Worm (Caenorhabditis elegans) whole organism, L4 larva: Measurements from ENCODE around the gene srh-167.

Experiments
- F10B5.3 ChIP-seq: sonication (generic microtip); optimal IDR thresholded peaks from 2 replicates; lab custom pipeline; 2016; ENCODE audit warnings: mild to moderate bottlenecking, missing genetic modification characterization, missing compliant biosample characterization
- F37D6.2 ChIP-seq: sonication (generic microtip); optimal IDR thresholded peaks from 2 replicates; lab custom pipeline; 2016; ENCODE audit warnings: mild to moderate bottlenecking, missing genetic modification characterization, missing compliant biosample characterization
- F44E2.7 ChIP-seq: fragments of 200-800 bp; sonication (Bioruptor generic); IDR thresholded peaks from 2 replicates; pipeline ENCODE4 v2.1.2; 2022; ENCODE audit warnings: missing genetic modification characterization, missing compliant biosample characterization
- R02D3.7 ChIP-seq: fragments of 150-350 bp; sonication (generic microtip); optimal IDR thresholded peaks from 3 replicates; lab custom pipeline; 2014; ENCODE audit warnings: missing biosample characterization, missing genetic modification characterization
- T26A8.4 ChIP-seq: fragments of 200-800 bp; sonication (Bioruptor generic); IDR thresholded peaks from 2 replicates; pipeline ENCODE4 v1.3.6; 2022; ENCODE audit warnings: missing genetic modification characterization, missing compliant biosample characterization
- Y105C5A.15 ChIP-seq: fragments of 200-800 bp; sonication (Bioruptor generic); IDR thresholded peaks from 2 replicates; pipeline ENCODE4 v1.3.6; 2022; ENCODE audit warnings: missing genetic modification characterization, missing compliant biosample characterization
- Y48G9A.11 ChIP-seq: fragments of 200-800 bp; sonication (Bioruptor generic); IDR thresholded peaks from 2 replicates; pipeline ENCODE4 v1.3.6; 2022; ENCODE audit warnings: missing genetic modification reagents, missing genetic modification characterization, missing compliant biosample characterization
- ZK546.5 ChIP-seq, 2 experiments: sonication (generic microtip); optimal IDR thresholded peaks; 2 replicates each; lab custom pipeline; 2017; ENCODE audit warnings: missing biosample characterization in 2 of 2, missing genetic modification characterization in 2 of 2
- ceh-20 ChIP-seq: fragments of 200-800 bp; sonication (Bioruptor generic); IDR thresholded peaks from 2 replicates; pipeline ENCODE4 v1.3.6; 2022; ENCODE audit warnings: missing genetic modification reagents, missing genetic modification characterization, missing compliant biosample characterization
- ceh-28 ChIP-seq: fragments of 150-350 bp; optimal IDR thresholded peaks from 2 replicates; lab custom pipeline; 2014; ENCODE audit warnings: missing biosample characterization, missing genetic modification reagents, missing genetic modification characterization
- ceh-32 ChIP-seq: sonication (generic microtip); optimal IDR thresholded peaks from 2 replicates; lab custom pipeline; 2016; ENCODE audit warnings: mild to moderate bottlenecking, missing genetic modification characterization, missing compliant biosample characterization; ENCODE audit not compliant: poor library complexity
- ceh-44 ChIP-seq: fragments of 200-800 bp; sonication (Bioruptor generic); IDR thresholded peaks from 2 replicates; pipeline ENCODE4 v1.3.6; 2022; ENCODE audit warnings: missing genetic modification reagents, missing genetic modification characterization, missing compliant biosample characterization
- ceh-62 ChIP-seq: sonication (generic microtip); optimal IDR thresholded peaks from 2 replicates; lab custom pipeline; 2017; ENCODE audit warnings: missing biosample characterization, missing genetic modification characterization
- cey-2 ChIP-seq: sonication (generic microtip); optimal IDR thresholded peaks from 3 replicates; lab custom pipeline; 2017; ENCODE audit warnings: missing genetic modification characterization, mild to moderate bottlenecking, missing compliant biosample characterization, antibody characterized with exemption, borderline replicate concordance; ENCODE audit not compliant: insufficient read depth
- daf-16 ChIP-seq, 3 experiments: sonication (generic microtip); optimal IDR thresholded peaks; 2 replicates each; lab custom pipeline; 2016 to 2017; ENCODE audit warnings: missing genetic modification characterization in 3 of 3, missing genetic modification reagents in 3 of 3, mild to moderate bottlenecking in 2 of 3, missing compliant biosample characterization in 2 of 3, missing biosample characterization in 1 of 3, moderate library complexity in 1 of 3
- daf-19 ChIP-seq: fragments of 200-800 bp; sonication (Bioruptor generic); conservative IDR thresholded peaks from 2 replicates; pipeline ENCODE4 v1.3.6; 2022; ENCODE audit warnings: missing genetic modification characterization, missing compliant biosample characterization
- daf-8 ChIP-seq: fragments of 200-800 bp; sonication (Bioruptor generic); IDR thresholded peaks from 2 replicates; pipeline ENCODE4 v1.3.6; 2022; ENCODE audit warnings: missing genetic modification characterization, missing compliant biosample characterization
- dmd-6 ChIP-seq: fragments of 200-800 bp; sonication (Bioruptor generic); IDR thresholded peaks from 2 replicates; pipeline ENCODE4 v1.3.6; 2022; ENCODE audit warnings: missing genetic modification reagents, missing genetic modification characterization, missing compliant biosample characterization
- duxl-1 ChIP-seq: sonication (generic microtip); optimal IDR thresholded peaks from 2 replicates; lab custom pipeline; 2016; ENCODE audit warnings: mild to moderate bottlenecking, missing genetic modification characterization, moderate library complexity, missing compliant biosample characterization; ENCODE audit not compliant: poor library complexity
- egl-27 ChIP-seq: sonication (generic microtip); optimal IDR thresholded peaks from 3 replicates; lab custom pipeline; 2017; ENCODE audit warnings: missing biosample characterization, missing genetic modification reagents, missing genetic modification characterization
- gei-8 ChIP-seq: fragments of 200-800 bp; sonication (Bioruptor generic); optimal IDR thresholded peaks from 2 replicates; lab custom pipeline; 2018; ENCODE audit warnings: mild to moderate bottlenecking, missing genetic modification characterization, missing compliant biosample characterization
- hif-1 ChIP-seq, 2 experiments: sonication (generic microtip); optimal IDR thresholded peaks; 2 replicates each; lab custom pipeline; 2016 to 2017; ENCODE audit warnings: missing compliant biosample characterization in 2 of 2, missing genetic modification characterization in 2 of 2, missing genetic modification reagents in 2 of 2, missing genotype in 2 of 2, mild to moderate bottlenecking in 1 of 2
- hlh-11 ChIP-seq: fragments of 200-800 bp; sonication (Bioruptor generic); optimal IDR thresholded peaks from 2 replicates; lab custom pipeline; 2018; ENCODE audit warnings: mild to moderate bottlenecking, missing genetic modification characterization, missing compliant biosample characterization
- hlh-30 ChIP-seq: sonication (generic microtip); optimal IDR thresholded peaks from 2 replicates; lab custom pipeline; 2017; ENCODE audit warnings: antibody characterized with exemption, mild to moderate bottlenecking, missing genetic modification characterization, missing compliant biosample characterization; ENCODE audit not compliant: insufficient read depth
- hmg-1.1 ChIP-seq: fragments of 200-800 bp; sonication (Bioruptor generic); IDR thresholded peaks from 2 replicates; pipeline ENCODE4 v1.3.6; 2022; ENCODE audit warnings: missing genetic modification reagents, missing genetic modification characterization, missing compliant biosample characterization
- lin-1 ChIP-seq: fragments of 200-800 bp; sonication (Bioruptor generic); IDR thresholded peaks from 2 replicates; pipeline ENCODE4 v1.3.6; 2022; ENCODE audit warnings: missing genetic modification reagents, missing genetic modification characterization, missing compliant biosample characterization
- lin-13 ChIP-seq: fragments of 150-350 bp; optimal IDR thresholded peaks from 2 replicates; lab custom pipeline; 2014; ENCODE audit warnings: missing biosample characterization, missing genetic modification reagents, missing genetic modification characterization
- lin-38 ChIP-seq: fragments of 200-800 bp; sonication (Bioruptor generic); IDR thresholded peaks from 2 replicates; pipeline ENCODE4 v1.3.6; 2022; ENCODE audit warnings: missing genetic modification reagents, missing genetic modification characterization, missing compliant biosample characterization
- lin-39 ChIP-seq: fragments of 150-350 bp; optimal IDR thresholded peaks from 2 replicates; lab custom pipeline; 2014; ENCODE audit warnings: missing biosample characterization, missing genetic modification reagents, missing genetic modification characterization
- lir-3 ChIP-seq: sonication (generic microtip); optimal IDR thresholded peaks from 2 replicates; lab custom pipeline; 2016; ENCODE audit warnings: mild to moderate bottlenecking, missing genetic modification characterization, missing compliant biosample characterization
- madf-5 ChIP-seq, 2 experiments: fragments of 200-800 bp; sonication (Bioruptor generic); IDR thresholded peaks; 2 replicates each; pipeline ENCODE4 v1.3.6; 2022; ENCODE audit warnings: missing compliant biosample characterization in 2 of 2, missing genetic modification characterization in 2 of 2
- madf-9 ChIP-seq: fragments of 200-800 bp; sonication (Bioruptor generic); conservative IDR thresholded peaks from 2 replicates; pipeline ENCODE4 v1.3.6; 2022; ENCODE audit warnings: missing genetic modification reagents, missing genetic modification characterization, missing compliant biosample characterization
- mdl-1 ChIP-seq, 2 experiments: fragments of 150-350 bp in 1 of 2; sonication (generic microtip) in 1 of 2; optimal IDR thresholded peaks; 2 replicates each; lab custom pipeline; 2014 to 2017; ENCODE audit warnings: missing biosample characterization in 2 of 2, missing genetic modification characterization in 2 of 2
- mep-1 ChIP-seq: fragments of 150-350 bp; sonication (generic microtip); optimal IDR thresholded peaks from 3 replicates; lab custom pipeline; 2014; ENCODE audit warnings: missing biosample characterization, missing genetic modification characterization
- mes-2 ChIP-seq: sonication (generic microtip); optimal IDR thresholded peaks from 2 replicates; lab custom pipeline; 2016; ENCODE audit warnings: missing genotype, mild to moderate bottlenecking, missing genetic modification characterization, missing compliant biosample characterization; ENCODE audit not compliant: poor library complexity, severe bottlenecking
- mxl-2 ChIP-seq: fragments of 200-800 bp; sonication (Bioruptor generic); conservative IDR thresholded peaks from 2 replicates; pipeline ENCODE4 v1.3.6; 2022; ENCODE audit warnings: missing genetic modification reagents, missing genetic modification characterization, missing compliant biosample characterization
- mxl-3 ChIP-seq: fragments of 200-800 bp; sonication (Bioruptor generic); optimal IDR thresholded peaks from 2 replicates; lab custom pipeline; 2018; ENCODE audit warnings: mild to moderate bottlenecking, missing genetic modification characterization, missing compliant biosample characterization
- nhr-11 ChIP-seq: fragments of 150-350 bp; optimal IDR thresholded peaks from 2 replicates; lab custom pipeline; 2014; ENCODE audit warnings: missing biosample characterization, missing genetic modification characterization
- nhr-237 ChIP-seq: sonication (generic microtip); optimal IDR thresholded peaks from 2 replicates; lab custom pipeline; 2017; ENCODE audit warnings: missing biosample characterization, missing genetic modification characterization
- nhr-28 ChIP-seq: fragments of 150-350 bp; optimal IDR thresholded peaks from 2 replicates; lab custom pipeline; 2014; ENCODE audit warnings: missing biosample characterization, missing genetic modification characterization
- nhr-77 ChIP-seq: fragments of 150-350 bp; optimal IDR thresholded peaks from 2 replicates; lab custom pipeline; 2014; ENCODE audit warnings: missing biosample characterization, missing genetic modification characterization
- pqm-1 ChIP-seq: sonication (generic microtip); optimal IDR thresholded peaks from 2 replicates; lab custom pipeline; 2017; ENCODE audit warnings: missing biosample characterization, missing genetic modification characterization
- rbr-2 ChIP-seq: sonication (generic microtip); optimal IDR thresholded peaks from 2 replicates; lab custom pipeline; 2016; ENCODE audit warnings: missing genotype, missing genetic modification characterization, missing compliant biosample characterization
- spr-1 ChIP-seq: sonication (generic microtip); optimal IDR thresholded peaks from 2 replicates; lab custom pipeline; 2016; ENCODE audit warnings: mild to moderate bottlenecking, missing genetic modification characterization, missing compliant biosample characterization
- spr-3 ChIP-seq: fragments of 200-800 bp; sonication (Bioruptor generic); optimal IDR thresholded peaks from 2 replicates; lab custom pipeline; 2018; ENCODE audit warnings: mild to moderate bottlenecking, missing genetic modification characterization, missing compliant biosample characterization
- unc-39 ChIP-seq: sonication (generic microtip); optimal IDR thresholded peaks from 2 replicates; lab custom pipeline; 2017; ENCODE audit warnings: missing biosample characterization, missing genetic modification characterization
- zfp-3 ChIP-seq: fragments of 200-800 bp; sonication (Bioruptor generic); conservative IDR thresholded peaks from 2 replicates; pipeline ENCODE4 v1.3.6; 2022; ENCODE audit warnings: missing genetic modification reagents, missing genetic modification characterization, missing compliant biosample characterization

Gene srh-167

DNA sequence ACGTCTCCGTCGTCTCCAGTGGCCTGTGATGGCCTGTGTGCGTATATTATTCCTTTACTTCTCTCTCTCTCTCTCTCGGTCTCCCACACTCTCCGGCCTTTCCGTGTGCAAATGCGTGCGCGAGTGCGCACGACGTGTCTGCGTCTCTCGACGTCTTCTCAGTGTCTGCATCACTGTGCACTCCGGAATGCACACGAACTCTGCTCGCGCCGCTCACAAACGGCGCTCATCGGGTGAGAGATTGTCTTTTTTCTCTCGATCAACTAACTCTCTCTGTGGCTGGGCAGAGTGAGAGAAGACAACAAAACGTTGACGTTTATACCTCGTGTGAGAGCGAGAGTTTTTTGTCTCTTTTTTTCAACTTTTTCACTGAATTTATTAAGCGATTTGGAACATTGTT, 22.4 kb downstream of the srh-167 start (continued):
- no peak for TF ChIP-seq egl-27
- peak; percentile 96 for TF ChIP-seq dmd-6 (GFP tag; lab: Robert Waterston, UW)
- peak; percentile 68 for TF ChIP-seq nhr-11 (tag; lab: Kevin White, UChicago)

DNA sequence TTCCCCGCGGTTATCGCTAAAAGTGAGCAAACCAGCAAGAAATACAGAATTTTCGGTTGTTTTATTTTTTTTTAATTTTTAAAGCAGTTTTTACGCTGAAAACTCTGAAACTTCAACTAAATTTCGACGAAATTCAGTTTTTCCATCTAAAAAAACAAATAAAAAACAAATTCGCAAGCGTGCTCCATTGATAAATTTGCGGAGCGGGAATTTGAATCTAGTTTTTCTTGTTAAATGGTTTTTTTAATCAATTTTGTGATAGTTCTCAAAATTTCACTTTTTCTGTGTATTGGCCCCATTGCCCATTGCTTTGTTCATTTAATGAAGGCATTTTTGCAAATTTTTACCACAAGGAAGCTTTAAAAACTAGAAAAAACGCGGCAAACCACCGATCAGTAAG, 23.3 kb downstream of the srh-167 start:
- peak; percentile 90 for TF ChIP-seq lin-38 (GFP tag; lab: Robert Waterston, UW)
- TF ChIP-seq spr-3 (GFP tag; lab: Kevin White, UChicago): no peak

DNA sequence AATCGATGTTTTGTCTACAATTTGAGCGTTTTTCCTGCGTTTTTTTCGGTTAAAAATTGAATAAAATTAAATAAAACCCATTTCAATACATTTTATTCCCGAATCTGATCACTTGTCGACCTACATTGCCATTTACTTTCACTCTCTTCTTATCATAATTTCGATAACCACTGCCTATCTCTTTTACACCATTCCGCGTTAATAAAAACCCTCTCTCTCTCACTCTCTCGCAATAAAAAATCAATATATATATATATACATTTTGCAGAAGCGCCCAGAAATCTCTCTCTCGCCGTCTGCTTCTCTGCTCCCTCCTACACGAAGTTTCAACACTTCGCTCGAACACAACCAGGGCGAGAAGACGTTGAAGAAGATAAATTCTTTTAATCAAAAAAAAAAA, 23.7 kb downstream of the srh-167 start, which contains the start of gene pptr-1:
Gene pptr-1, plus strand, starts transcription at position 269 of the 400 bp plus-strand sequence.
- TF ChIP-seq F37D6.2 (tag; lab: Kevin White, UChicago): no peak
- TF ChIP-seq T26A8.4: no peak
- no peak for TF ChIP-seq mxl-2
- no peak for TF ChIP-seq mxl-3 (GFP tag; lab: Kevin White, UChicago)
- TF ChIP-seq Y105C5A.15 (GFP tag; lab: Robert Waterston, UW): no peak
- no peak for TF ChIP-seq lin-1
- TF ChIP-seq lir-3 (tag; lab: Kevin White, UChicago): no peak
- no peak for TF ChIP-seq ceh-20 (GFP tag; lab: Robert Waterston, UW)
- peak; percentile 73 for TF ChIP-seq hlh-11 (tag; lab: Kevin White, UChicago)
- TF ChIP-seq cey-2 (tag; lab: Kevin White, UChicago): no peak
- TF ChIP-seq madf-9: no peak
- TF ChIP-seq rbr-2 (tag; lab: Kevin White, UChicago): no peak
- TF ChIP-seq spr-1: no peak
- no peak for TF ChIP-seq hif-1 (tag; optimal IDR thresholded peaks at IDR 0.05; lab: Kevin White, UChicago)
- TF ChIP-seq ZK546.5 (tag; optimal IDR thresholded peaks at IDR 0.05; lab: Kevin White, UChicago): no peak
- TF ChIP-seq daf-16 (GFP tag; optimal IDR thresholded peaks at IDR 0.05; lab: Kevin White, UChicago): no peak
- TF ChIP-seq daf-16 (tag; optimal IDR thresholded peaks at IDR 0.05; lab: Kevin White, UChicago): peak; percentile 63
- no peak for TF ChIP-seq F44E2.7
- peak; percentile 48 for TF ChIP-seq pqm-1 (tag; lab: Kevin White, UChicago)
- no peak for TF ChIP-seq unc-39 (tag; lab: Kevin White, UChicago)
- TF ChIP-seq ceh-28: no peak
- no peak for TF ChIP-seq ceh-44 (GFP tag; lab: Robert Waterston, UW)
- TF ChIP-seq R02D3.7 (tag; lab: Kevin White, UChicago): no peak
- TF ChIP-seq ceh-32 (tag; lab: Kevin White, UChicago): no peak
- TF ChIP-seq lin-39 (tag; lab: Kevin White, UChicago): no peak
- TF ChIP-seq dmd-6 (GFP tag; lab: Robert Waterston, UW): peak; percentile 61; the same call in 1 of the 2 replicates
- no peak for TF ChIP-seq F10B5.3
- TF ChIP-seq duxl-1 (tag; lab: Kevin White, UChicago): no peak
- no peak for TF ChIP-seq gei-8 (GFP tag; lab: Kevin White, UChicago)
- 0 out of 2 replicates have a peak, but pooled peaks have one; percentile 15 for TF ChIP-seq hmg-1.1 (GFP tag; lab: Robert Waterston, UW)
- no peak for TF ChIP-seq daf-19 (GFP tag; lab: Robert Waterston, UW)
- TF ChIP-seq mdl-1 (tag; optimal IDR thresholded peaks at IDR 0.05; lab: Kevin White, UChicago): peak in 1 of 2 experiments; percentile 28
- TF ChIP-seq ceh-62: no peak
- peak; percentile 30 for TF ChIP-seq mes-2 (tag; lab: Kevin White, UChicago)
- no peak for TF ChIP-seq nhr-11 (tag; lab: Kevin White, UChicago)
- TF ChIP-seq nhr-237 (tag; lab: Kevin White, UChicago): no peak
- no peak for TF ChIP-seq zfp-3 (GFP tag; lab: Robert Waterston, UW)
- TF ChIP-seq nhr-77: no peak
- TF ChIP-seq nhr-28 (tag; lab: Kevin White, UChicago): peak; percentile 55
- TF ChIP-seq mep-1: peak; percentile 42
- TF ChIP-seq madf-5 (GFP tag; IDR thresholded peaks at IDR 0.05; lab: Robert Waterston, UW): no peak
- peak; percentile 12 for TF ChIP-seq hlh-30 (tag; lab: Kevin White, UChicago)
- no peak for TF ChIP-seq Y48G9A.11 (GFP tag; lab: Robert Waterston, UW)
- TF ChIP-seq lin-13 (GFP tag; lab: Kevin White, UChicago): no peak
- no peak for TF ChIP-seq daf-8 (GFP tag; lab: Robert Waterston, UW)
